Fruit fly (Drosophila melanogaster): ENCODE measurements around the gene CG32022.

DNA sequence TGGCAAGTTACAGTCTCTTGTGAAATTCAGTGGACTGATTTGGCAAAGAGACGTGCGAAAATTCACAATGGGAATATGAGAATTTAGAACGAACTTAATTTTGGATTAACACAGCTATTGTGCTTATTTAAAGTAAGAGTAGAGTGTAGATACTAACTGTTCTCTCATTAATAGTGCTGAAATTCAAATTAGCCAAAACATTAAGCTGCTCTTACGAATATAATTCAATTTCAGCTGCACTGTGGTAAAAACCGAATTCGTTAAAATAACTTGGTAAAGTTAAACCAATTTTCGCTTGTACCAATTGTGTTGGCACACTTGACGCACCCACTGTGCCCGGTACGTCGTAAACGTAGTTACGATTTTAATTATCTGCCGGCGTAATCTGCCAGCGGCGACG lies 46.8 kb upstream of the CG32022 start:
- TF ChIP-seq Myc (optimal IDR thresholded peaks at IDR 0.05) = no peak
- no peak for TF ChIP-seq ttk (optimal IDR thresholded peaks at IDR 0.05)
- TF ChIP-seq Sin3A (optimal IDR thresholded peaks at IDR 0.05) = no peak

Data from Kc167 (cell line).